Worm (Caenorhabditis elegans) whole organism, mixed stage, embryonic: ENCODE measurements around the gene rpn-6.1.
A peak's percentile ranks its signal among the peaks of the same experiment; 100 is the strongest.

Source experiments
- M03D4.4 ChIP-seq: sonication (generic microtip); optimal IDR thresholded peaks from 2 replicates; lab custom pipeline; 2017; ENCODE audit warnings: mild to moderate bottlenecking, missing genetic modification characterization, missing compliant biosample characterization
- bed-3 ChIP-seq: fragments of 200-800 bp; sonication (Bioruptor generic); optimal IDR thresholded peaks from 3 replicates; lab custom pipeline; 2018; ENCODE audit warnings: mild to moderate bottlenecking, missing genetic modification characterization, moderate library complexity, missing compliant biosample characterization
- blmp-1 ChIP-seq: fragments of 150-350 bp; optimal IDR thresholded peaks from 2 replicates; lab custom pipeline; 2014; ENCODE audit warnings: missing biosample characterization, missing genetic modification characterization
- ceh-39 ChIP-seq: fragments of 150-350 bp; optimal IDR thresholded peaks from 2 replicates; lab custom pipeline; 2014; ENCODE audit warnings: missing biosample characterization, missing genetic modification characterization
- ceh-43 ChIP-seq: fragments of 200-800 bp; sonication (Bioruptor generic); optimal IDR thresholded peaks from 2 replicates; lab custom pipeline; 2018; ENCODE audit warnings: mild to moderate bottlenecking, missing genetic modification characterization, moderate library complexity, missing compliant biosample characterization
- ceh-83 ChIP-seq: fragments of 200-800 bp; sonication (Bioruptor generic); optimal IDR thresholded peaks from 2 replicates; lab custom pipeline; 2018; ENCODE audit warnings: mild to moderate bottlenecking, missing genetic modification characterization, missing compliant biosample characterization
- ces-1 ChIP-seq: fragments of 150-350 bp; optimal IDR thresholded peaks from 2 replicates; lab custom pipeline; 2014; ENCODE audit warnings: missing biosample characterization, missing genetic modification reagents, missing genetic modification characterization
- cnd-1 ChIP-seq: fragments of 200-800 bp; sonication (Bioruptor generic); optimal IDR thresholded peaks from 2 replicates; lab custom pipeline; 2018; ENCODE audit warnings: mild to moderate bottlenecking, missing genetic modification characterization, missing compliant biosample characterization
- drap-1 ChIP-seq: fragments of 200-800 bp; sonication (Bioruptor generic); optimal IDR thresholded peaks from 3 replicates; lab custom pipeline; 2018; ENCODE audit warnings: mild to moderate bottlenecking, missing genetic modification characterization, missing compliant biosample characterization
- elt-1 ChIP-seq: sonication (generic microtip); optimal IDR thresholded peaks from 2 replicates; lab custom pipeline; 2017; ENCODE audit warnings: missing genetic modification characterization, mild to moderate bottlenecking, missing compliant biosample characterization, antibody characterized with exemption, moderate library complexity, borderline replicate concordance; ENCODE audit not compliant: insufficient read depth
- elt-3 ChIP-seq: fragments of 150-350 bp; optimal IDR thresholded peaks from 2 replicates; lab custom pipeline; 2014; ENCODE audit warnings: missing biosample characterization, missing genetic modification characterization
- flh-1 ChIP-seq: fragments of 200-800 bp; sonication (Bioruptor generic); optimal IDR thresholded peaks from 2 replicates; lab custom pipeline; 2018; ENCODE audit warnings: mild to moderate bottlenecking, missing genetic modification characterization, moderate library complexity, missing compliant biosample characterization
- ham-2 ChIP-seq: fragments of 200-800 bp; sonication (Bioruptor generic); optimal IDR thresholded peaks from 2 replicates; lab custom pipeline; 2018; ENCODE audit warnings: mild to moderate bottlenecking, missing genetic modification characterization, missing compliant biosample characterization
- hlh-1 ChIP-seq: fragments of 150-350 bp; optimal IDR thresholded peaks from 2 replicates; lab custom pipeline; 2014; ENCODE audit warnings: missing biosample characterization, missing genetic modification reagents, missing genetic modification characterization
- lin-13 ChIP-seq: fragments of 150-350 bp; optimal IDR thresholded peaks from 2 replicates; lab custom pipeline; 2014; ENCODE audit warnings: missing biosample characterization, missing genetic modification characterization
- lin-32 ChIP-seq: fragments of 200-800 bp; sonication (Bioruptor generic); optimal IDR thresholded peaks from 2 replicates; lab custom pipeline; 2018; ENCODE audit warnings: mild to moderate bottlenecking, missing genetic modification characterization, missing compliant biosample characterization
- lsy-2 ChIP-seq: fragments of 150-350 bp; optimal IDR thresholded peaks from 2 replicates; lab custom pipeline; 2014; ENCODE audit warnings: missing biosample characterization, missing genetic modification characterization
- mab-5 ChIP-seq: fragments of 150-350 bp; optimal IDR thresholded peaks from 2 replicates; lab custom pipeline; 2014; ENCODE audit warnings: missing biosample characterization, missing genetic modification characterization
- mep-1 ChIP-seq: fragments of 150-350 bp; optimal IDR thresholded peaks from 2 replicates; lab custom pipeline; 2017; ENCODE audit warnings: missing biosample characterization, missing genetic modification reagents, missing genetic modification characterization, inconsistent platforms
- mls-2 ChIP-seq: sonication (generic microtip); optimal IDR thresholded peaks from 2 replicates; lab custom pipeline; 2016; ENCODE audit warnings: mild to moderate bottlenecking, missing genetic modification characterization, moderate library complexity, missing compliant biosample characterization
- nhr-12 ChIP-seq: fragments of 150-350 bp; optimal IDR thresholded peaks from 2 replicates; lab custom pipeline; 2014; ENCODE audit warnings: missing biosample characterization, missing genetic modification characterization
- nhr-2 ChIP-seq: fragments of 150-350 bp; optimal IDR thresholded peaks from 2 replicates; lab custom pipeline; 2014; ENCODE audit warnings: missing biosample characterization, missing genetic modification characterization
- nhr-237 ChIP-seq: fragments of 150-350 bp; optimal IDR thresholded peaks from 2 replicates; lab custom pipeline; 2014; ENCODE audit warnings: missing biosample characterization, missing genetic modification characterization
- nhr-28 ChIP-seq: fragments of 150-350 bp; optimal IDR thresholded peaks from 2 replicates; lab custom pipeline; 2014; ENCODE audit warnings: missing biosample characterization, missing genetic modification characterization
- nhr-76 ChIP-seq: sonication (generic microtip); optimal IDR thresholded peaks from 2 replicates; lab custom pipeline; 2017; ENCODE audit warnings: missing biosample characterization, missing genetic modification characterization
- pha-4 ChIP-seq: fragments of 150-350 bp; optimal IDR thresholded peaks from 2 replicates; lab custom pipeline; 2018; ENCODE audit warnings: missing biosample characterization, missing genetic modification reagents, missing genetic modification characterization
- sem-2 ChIP-seq: fragments of 200-800 bp; sonication (Bioruptor generic); optimal IDR thresholded peaks from 2 replicates; lab custom pipeline; 2018; ENCODE audit warnings: mild to moderate bottlenecking, missing genetic modification characterization, missing compliant biosample characterization
- snpc-4 ChIP-seq: fragments of 150-350 bp; optimal IDR thresholded peaks from 2 replicates; lab custom pipeline; 2014; ENCODE audit warnings: missing biosample characterization, missing genetic modification characterization
- sptf-1 ChIP-seq: sonication (generic microtip); optimal IDR thresholded peaks from 2 replicates; lab custom pipeline; 2017; ENCODE audit warnings: mild to moderate bottlenecking, missing genetic modification characterization, moderate library complexity, missing compliant biosample characterization
- tbx-8 ChIP-seq: fragments of 200-800 bp; sonication (Bioruptor generic); optimal IDR thresholded peaks from 2 replicates; lab custom pipeline; 2018; ENCODE audit warnings: mild to moderate bottlenecking, missing genetic modification characterization, moderate library complexity, missing compliant biosample characterization
- unc-120 ChIP-seq: sonication (generic microtip); optimal IDR thresholded peaks from 2 replicates; lab custom pipeline; 2017; ENCODE audit warnings: missing genetic modification characterization, missing compliant biosample characterization; ENCODE audit not compliant: poor library complexity, severe bottlenecking
- unc-39 ChIP-seq: fragments of 150-350 bp; optimal IDR thresholded peaks from 2 replicates; lab custom pipeline; 2014; ENCODE audit warnings: missing biosample characterization, missing genetic modification characterization
- unc-62 ChIP-seq: fragments of 150-350 bp; optimal IDR thresholded peaks from 2 replicates; lab custom pipeline; 2014; ENCODE audit warnings: missing biosample characterization, missing genetic modification reagents, missing genetic modification characterization
- zip-8 ChIP-seq: fragments of 150-350 bp; optimal IDR thresholded peaks from 2 replicates; lab custom pipeline; 2014; ENCODE audit warnings: missing biosample characterization, missing genetic modification characterization
- ztf-11 ChIP-seq: fragments of 150-350 bp; optimal IDR thresholded peaks from 2 replicates; lab custom pipeline; 2014; ENCODE audit warnings: missing biosample characterization, missing genetic modification characterization

The rpn-6.1 gene

ce11 chrIII:6989900-6990299, 28.1 kb upstream of the rpn-6.1 start, which contains the start of gene prk-1:
Gene prk-1, plus strand, starts transcription at chrIII:6990168.
- no peak for TF ChIP-seq unc-39

- TF ChIP-seq sem-2 (GFP tag; lab: Kevin White, UChicago) (no peak), tbx-8 (no peak), lsy-2 (tag; lab: Kevin White, UChicago) (no peak), nhr-12 (tag; lab: Kevin White, UChicago) (no peak), ces-1 (GFP tag; lab: Kevin White, UChicago) (no peak), hlh-1 (tag; lab: Kevin White, UChicago) (no peak), ceh-39 (no peak)
Observed at ce11 chrIII:6989201-6989600, 27.4 kb upstream of the rpn-6.1 start.

ce11 chrIII:6988060-6988459, 26.3 kb upstream of the rpn-6.1 start:
- TF ChIP-seq drap-1 (GFP tag; lab: Kevin White, UChicago) = no peak
- TF ChIP-seq lin-32 = no peak
- no peak for TF ChIP-seq mep-1 (tag; lab: Kevin White, UChicago)
- TF ChIP-seq hlh-1 (tag; lab: Kevin White, UChicago) = peak; percentile 52
- TF ChIP-seq mab-5 = no peak
- no peak for TF ChIP-seq sem-2 (GFP tag; lab: Kevin White, UChicago)
- no peak for TF ChIP-seq pha-4 (tag; lab: Kevin White, UChicago)
- no peak for TF ChIP-seq snpc-4 (tag; lab: Kevin White, UChicago)
- TF ChIP-seq unc-39 = no peak
- TF ChIP-seq elt-1 = no peak
- TF ChIP-seq lin-13 (tag; lab: Kevin White, UChicago) = no peak
- TF ChIP-seq ceh-39 = no peak
- TF ChIP-seq mls-2 (tag; lab: Kevin White, UChicago) = no peak
- peak; percentile 50 for TF ChIP-seq unc-62 (GFP tag; lab: Kevin White, UChicago)
- TF ChIP-seq nhr-237 (tag; lab: Kevin White, UChicago) = no peak
- TF ChIP-seq sptf-1 = no peak
- TF ChIP-seq, all 35 proteins: peak for 2

DNA sequence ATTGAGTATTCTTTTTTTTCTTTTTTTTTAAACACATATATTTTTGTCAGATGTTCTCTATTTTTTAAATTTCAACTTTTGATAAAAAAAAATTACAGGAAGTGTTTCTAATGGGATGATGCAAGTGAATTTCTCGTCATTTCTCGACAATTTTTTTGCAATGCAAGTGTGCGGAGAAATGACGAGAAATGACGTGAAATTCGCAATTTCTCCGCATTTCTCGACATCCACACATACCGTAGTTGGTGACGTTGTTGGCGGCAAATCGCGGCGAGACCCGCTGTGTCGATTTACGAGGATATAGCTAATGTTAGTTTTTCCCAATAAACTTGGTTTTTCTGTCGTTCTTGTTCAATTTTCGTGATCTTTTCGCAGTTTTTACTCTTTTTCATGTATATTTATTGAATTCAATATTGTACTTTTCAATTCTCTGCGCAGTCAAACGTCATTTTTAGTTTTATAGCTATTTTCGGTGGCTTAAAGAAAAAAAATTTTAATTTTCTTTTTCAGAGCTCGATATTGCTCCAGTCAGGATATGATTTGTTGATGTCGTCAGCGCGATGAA, 20.3 kb upstream of the rpn-6.1 start, which contains the start of gene F31E3.6:
F31E3.6 (plus strand) TSS at position 93 of the 565 bp plus-strand sequence.
- TF ChIP-seq lsy-2 (tag; lab: Kevin White, UChicago) = peak; percentile 35
- TF ChIP-seq, all 35 proteins: peak for 1; not testable (repeated sequence) for 34

DNA sequence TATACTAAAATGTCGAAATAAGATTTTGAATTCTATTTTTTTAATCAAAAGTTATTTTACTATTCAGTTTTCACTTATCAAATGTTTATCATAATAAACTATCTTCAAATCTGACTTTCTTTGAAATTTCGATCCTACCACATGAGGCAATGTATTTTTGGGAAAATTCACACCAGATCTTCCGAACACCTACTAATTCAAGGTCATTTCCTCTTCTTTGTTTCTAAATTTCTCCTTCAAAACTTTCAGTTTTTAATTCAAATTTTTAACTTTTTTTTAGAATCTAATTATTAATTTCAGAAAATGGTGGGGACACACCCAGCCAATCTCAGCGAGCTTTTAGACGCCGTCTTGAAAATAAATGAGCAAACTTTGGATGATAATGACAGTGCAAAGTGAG, 17.8 kb upstream of the rpn-6.1 start, which contains the start of gene ceh-20:
ceh-20 (plus strand) TSS at position 301 of the 400 bp plus-strand sequence.
- TF ChIP-seq drap-1 (GFP tag; lab: Kevin White, UChicago) = no peak
- TF ChIP-seq cnd-1 (tag; lab: Kevin White, UChicago) = no peak
- TF ChIP-seq lin-13 (tag; lab: Kevin White, UChicago) = no peak
- TF ChIP-seq bed-3 = no peak
- TF ChIP-seq ham-2 (GFP tag; lab: Kevin White, UChicago) = no peak
- no peak for TF ChIP-seq mls-2 (tag; lab: Kevin White, UChicago)
- no peak for TF ChIP-seq snpc-4 (tag; lab: Kevin White, UChicago)
- no peak for TF ChIP-seq elt-3 (tag; lab: Kevin White, UChicago)
- no peak for TF ChIP-seq unc-62 (GFP tag; lab: Kevin White, UChicago)
- TF ChIP-seq pha-4 (tag; lab: Kevin White, UChicago) = no peak
- no peak for TF ChIP-seq nhr-2 (tag; lab: Kevin White, UChicago)

DNA sequence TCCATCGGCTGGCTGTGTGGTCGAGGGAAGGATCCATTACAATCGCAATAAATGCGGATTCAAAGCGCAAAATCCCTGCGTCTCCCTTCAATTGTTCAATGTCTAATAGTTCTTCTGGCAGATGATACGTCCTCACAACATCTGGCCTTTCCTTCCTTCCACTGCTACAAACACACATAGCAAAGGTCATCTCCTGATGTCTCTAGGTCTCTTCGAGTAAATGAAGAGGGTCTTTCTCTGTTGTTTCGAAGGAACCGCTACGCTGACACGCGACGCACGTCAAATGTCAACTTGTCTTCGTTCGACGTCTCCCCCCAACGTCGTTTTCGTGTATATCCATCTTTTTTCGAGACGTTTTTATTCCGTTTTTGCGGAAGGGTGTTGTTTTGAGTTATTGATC, 17.1 kb upstream of the rpn-6.1 start:
- TF ChIP-seq mab-5 = no peak
- no peak for TF ChIP-seq snpc-4 (tag; lab: Kevin White, UChicago)
- TF ChIP-seq unc-62 (GFP tag; lab: Kevin White, UChicago) = peak; percentile 100
- TF ChIP-seq lin-32 = peak; percentile 81
- TF ChIP-seq elt-1 = peak; percentile 22
- TF ChIP-seq cnd-1 (tag; lab: Kevin White, UChicago) = peak; percentile 95
- TF ChIP-seq M03D4.4 = peak; percentile 53
- no peak for TF ChIP-seq ces-1 (GFP tag; lab: Kevin White, UChicago)
- peak; percentile 76 for TF ChIP-seq unc-120 (tag; lab: Kevin White, UChicago)
- TF ChIP-seq mep-1 (tag; lab: Kevin White, UChicago) = peak; percentile 67
- peak; percentile 3 for TF ChIP-seq tbx-8
- TF ChIP-seq ceh-39 = peak; percentile 66
- TF ChIP-seq sem-2 (GFP tag; lab: Kevin White, UChicago) = no peak
- TF ChIP-seq unc-39 = peak; percentile 2
- peak; percentile 30 for TF ChIP-seq ztf-11 (tag; lab: Kevin White, UChicago)
- peak; percentile 93 for TF ChIP-seq hlh-1 (tag; lab: Kevin White, UChicago)
- TF ChIP-seq nhr-2 (tag; lab: Kevin White, UChicago) = peak; percentile 88
- TF ChIP-seq nhr-28 (tag; lab: Kevin White, UChicago) = no peak
- peak; percentile 55 for TF ChIP-seq lsy-2 (tag; lab: Kevin White, UChicago)
- TF ChIP-seq ceh-83 (GFP tag; lab: Kevin White, UChicago) = no peak
- TF ChIP-seq bed-3 = no peak
- peak; percentile 53 for TF ChIP-seq sptf-1
- peak; percentile 58 for TF ChIP-seq lin-13 (tag; lab: Kevin White, UChicago)
- TF ChIP-seq elt-3 (tag; lab: Kevin White, UChicago) = no peak
- TF ChIP-seq zip-8 (tag; lab: Kevin White, UChicago) = no peak
- no peak for TF ChIP-seq blmp-1 (tag; lab: Kevin White, UChicago)
- TF ChIP-seq ham-2 (GFP tag; lab: Kevin White, UChicago) = peak; percentile 74
- TF ChIP-seq ceh-43 (GFP tag; lab: Kevin White, UChicago) = no peak
- no peak for TF ChIP-seq flh-1
- no peak for TF ChIP-seq pha-4 (tag; lab: Kevin White, UChicago)
- TF ChIP-seq nhr-76 (tag; lab: Kevin White, UChicago) = no peak
- TF ChIP-seq nhr-237 (tag; lab: Kevin White, UChicago) = no peak
